Fruit fly (Drosophila melanogaster) Kc167 (cell line): ENCODE data around the gene CG2003.

Source experiments
- Myc ChIP-seq: fragments of >200 bp; optimal IDR thresholded peaks from 2 replicates; lab custom pipeline; 2017; ENCODE audit warnings: missing external identifiers
- Sin3A ChIP-seq: fragments of >200 bp; optimal IDR thresholded peaks from 2 replicates; lab custom pipeline; 2018; ENCODE audit warnings: missing external identifiers
- h ChIP-seq: fragments of >200 bp; optimal IDR thresholded peaks from 3 replicates; lab custom pipeline; 2018; ENCODE audit warnings: missing external identifiers
- insv ChIP-seq: fragments of >200 bp; optimal IDR thresholded peaks from 3 replicates; lab custom pipeline; 2018; ENCODE audit warnings: missing external identifiers
- psq ChIP-seq: fragments of >200 bp; optimal IDR thresholded peaks from 2 replicates; lab custom pipeline; 2017; ENCODE audit warnings: missing external identifiers
- ttk ChIP-seq: sonication (Bioruptor generic); optimal IDR thresholded peaks from 2 replicates; lab custom pipeline; 2017; ENCODE audit warnings: missing external identifiers

CG2003 gene

dm6 chr3R:32015400-32016215, 37.7 kb downstream of the CG2003 start, which contains the start of gene heph:
Gene heph (minus strand): TSS chr3R:32015520.
- TF ChIP-seq psq (no peak), insv (no peak), ttk (lab: Kevin White, UChicago) (no peak), Sin3A (lab: Kevin White, UChicago) (no peak), h (lab: Kevin White, UChicago) (no peak), Myc (lab: Kevin White, UChicago) (no peak)

DNA sequence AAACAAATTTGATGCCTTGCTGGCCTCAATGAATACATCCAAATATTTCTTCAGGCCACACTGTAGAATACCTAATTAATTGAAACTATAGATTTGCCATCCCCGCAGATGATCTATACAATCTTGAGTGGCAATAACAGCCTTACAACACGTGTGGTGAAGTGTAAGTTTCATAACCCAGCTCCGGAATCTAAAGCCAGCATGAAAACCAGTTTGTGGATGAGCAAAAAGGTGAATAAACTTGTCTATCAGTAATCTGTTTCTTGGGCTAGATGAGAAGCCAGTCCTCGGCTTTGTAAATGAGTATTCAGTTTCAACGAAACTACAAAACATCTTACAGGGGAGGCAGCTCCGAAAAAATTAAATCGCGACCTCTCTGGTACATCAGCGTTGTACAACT, 44.2 kb downstream of the CG2003 start:
- TF ChIP-seq ttk (lab: Kevin White, UChicago) (no peak), h (lab: Kevin White, UChicago) (no peak), Sin3A (lab: Kevin White, UChicago) (no peak), Myc (lab: Kevin White, UChicago) (no peak), psq (no peak), insv (no peak)

DNA sequence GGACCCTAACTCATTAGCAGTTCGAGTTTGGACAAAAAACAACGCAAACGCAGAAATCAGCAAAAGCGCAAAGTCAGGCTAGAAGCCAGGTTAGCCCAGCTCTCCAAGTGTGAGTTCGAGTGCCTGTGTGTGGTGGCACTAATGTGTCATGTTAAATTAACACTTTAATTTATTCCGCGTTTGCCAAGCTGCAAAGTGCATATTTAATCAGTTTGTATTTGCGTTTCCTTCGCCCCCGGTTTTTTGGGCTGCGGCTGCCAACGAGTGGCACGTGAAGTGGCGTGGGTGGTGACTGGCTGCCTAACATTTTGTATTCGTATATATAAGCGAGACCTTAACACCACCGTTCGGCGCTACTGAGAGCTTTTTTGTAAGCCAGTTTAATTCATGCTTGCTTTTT, 51.2 kb downstream of the CG2003 start:
- TF ChIP-seq h (lab: Kevin White, UChicago) (no peak), ttk (lab: Kevin White, UChicago) (no peak), insv (no peak), Sin3A (lab: Kevin White, UChicago) (no peak), Myc (lab: Kevin White, UChicago) (no peak), psq (no peak)

dm6 chr3R:32032885-32033284, 55.0 kb downstream of the CG2003 start:
- TF ChIP-seq Sin3A (lab: Kevin White, UChicago) (no peak), ttk (lab: Kevin White, UChicago) (no peak), Myc (lab: Kevin White, UChicago) (no peak), h (lab: Kevin White, UChicago) (no peak), psq (no peak), insv (no peak)

dm6 chr3R:32038030-32038429, 60.1 kb downstream of the CG2003 start, which contains the start of gene Pos:
Gene Pos (plus strand): TSS chr3R:32038330.
- no peak for TF ChIP-seq psq
- no peak for TF ChIP-seq h (lab: Kevin White, UChicago)
- no peak for TF ChIP-seq ttk (lab: Kevin White, UChicago)
- no peak for TF ChIP-seq insv
- TF ChIP-seq Myc (lab: Kevin White, UChicago), result no peak
- no peak for TF ChIP-seq Sin3A (lab: Kevin White, UChicago)
